Worm (Caenorhabditis elegans): ENCODE measurements around the gene daf-37.

DNA sequence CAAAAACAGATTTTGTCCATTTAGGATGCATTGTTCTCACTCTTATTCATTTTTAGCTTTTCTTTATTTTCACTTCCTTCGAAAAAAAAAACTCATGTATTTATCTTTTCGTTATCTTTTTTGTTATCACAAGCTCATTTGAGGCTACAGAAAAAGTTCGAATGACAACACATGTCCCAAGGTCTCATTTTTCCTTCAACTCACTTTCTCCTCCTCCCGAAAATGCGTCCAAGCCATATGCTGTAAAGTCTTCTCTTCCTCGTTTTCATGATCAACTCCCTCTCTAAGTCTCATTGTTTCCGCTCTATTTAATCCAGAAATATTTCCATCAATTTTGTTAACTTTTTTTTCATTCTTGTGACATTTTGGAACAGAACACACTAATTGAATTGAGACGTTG lies 26.7 kb downstream of the daf-37 start:
- no peak for TF ChIP-seq nhr-11 (tag; optimal IDR thresholded peaks at IDR 0.05)
- peak; percentile 37 for TF ChIP-seq F13H6.1 (tag; optimal IDR thresholded peaks at IDR 0.05)
- TF ChIP-seq zag-1 (tag; optimal IDR thresholded peaks at IDR 0.05): no peak
- no peak for TF ChIP-seq mab-5 (tag; optimal IDR thresholded peaks at IDR 0.05)
- TF ChIP-seq unc-39 (tag; optimal IDR thresholded peaks at IDR 0.05): no peak
- TF ChIP-seq mdl-1 (tag; optimal IDR thresholded peaks at IDR 0.05): no peak
- peak in 1 of 2 experiments; percentile 22 for TF ChIP-seq lsy-2 (tag; optimal IDR thresholded peaks at IDR 0.05)
